Worm (Caenorhabditis elegans): ENCODE results near the gene aldo-2.

DNA sequence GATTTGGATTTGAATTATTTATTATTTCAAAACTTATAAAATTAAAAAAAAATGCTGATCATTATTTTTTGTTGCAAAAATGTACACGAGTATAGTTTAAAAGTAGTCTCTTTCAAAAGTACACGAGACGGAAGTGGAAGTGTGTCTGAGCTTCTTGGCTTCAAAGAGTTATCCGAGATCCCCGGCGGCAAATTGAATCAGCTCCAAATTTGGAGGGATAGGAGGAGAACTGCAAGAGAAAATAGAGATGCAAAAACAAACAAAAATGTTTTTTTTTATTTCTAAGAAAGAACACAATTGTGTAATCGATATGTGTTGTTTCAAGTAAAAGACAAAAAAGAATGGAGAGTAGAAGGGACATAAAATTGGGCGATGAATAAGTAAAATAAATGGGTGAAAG, 26.1 kb upstream of the aldo-2 start:
- TF ChIP-seq ama-1 (optimal IDR thresholded peaks at IDR 0.05) (no peak), flt-1 (GFP tag; IDR thresholded peaks at IDR 0.05) (no peak), ets-7 (tag; optimal IDR thresholded peaks at IDR 0.05) (no peak), B0310.2 (tag; optimal IDR thresholded peaks at IDR 0.05) (no peak), scrt-1 (GFP tag; IDR thresholded peaks at IDR 0.05) (no peak), sea-1 (GFP tag; conservative IDR thresholded peaks at IDR 0.05) (no peak), tbx-11 (GFP tag; IDR thresholded peaks at IDR 0.05) (no peak)

Measured in whole organism, early embryonic.